Worm (Caenorhabditis elegans) whole organism, mixed stage, embryonic: Measurements from ENCODE around the gene F10B5.3.

Source experiments
- ces-1 ChIP-seq: fragments of 150-350 bp; optimal IDR thresholded peaks from 2 replicates; lab custom pipeline; 2014; ENCODE audit warnings: missing biosample characterization, missing genetic modification reagents, missing genetic modification characterization
- drap-1 ChIP-seq: fragments of 200-800 bp; sonication (Bioruptor generic); optimal IDR thresholded peaks from 3 replicates; lab custom pipeline; 2018; ENCODE audit warnings: mild to moderate bottlenecking, missing genetic modification characterization, missing compliant biosample characterization
- elt-1 ChIP-seq: sonication (generic microtip); optimal IDR thresholded peaks from 2 replicates; lab custom pipeline; 2017; ENCODE audit warnings: missing genetic modification characterization, mild to moderate bottlenecking, missing compliant biosample characterization, antibody characterized with exemption, moderate library complexity, borderline replicate concordance; ENCODE audit not compliant: insufficient read depth
- flh-1 ChIP-seq: fragments of 200-800 bp; sonication (Bioruptor generic); optimal IDR thresholded peaks from 2 replicates; lab custom pipeline; 2018; ENCODE audit warnings: mild to moderate bottlenecking, missing genetic modification characterization, moderate library complexity, missing compliant biosample characterization
- ham-2 ChIP-seq: fragments of 200-800 bp; sonication (Bioruptor generic); optimal IDR thresholded peaks from 2 replicates; lab custom pipeline; 2018; ENCODE audit warnings: mild to moderate bottlenecking, missing genetic modification characterization, missing compliant biosample characterization
- lin-13 ChIP-seq: fragments of 150-350 bp; optimal IDR thresholded peaks from 2 replicates; lab custom pipeline; 2014; ENCODE audit warnings: missing biosample characterization, missing genetic modification characterization
- lsy-2 ChIP-seq: fragments of 150-350 bp; optimal IDR thresholded peaks from 2 replicates; lab custom pipeline; 2014; ENCODE audit warnings: missing biosample characterization, missing genetic modification characterization
- nhr-12 ChIP-seq: fragments of 150-350 bp; optimal IDR thresholded peaks from 2 replicates; lab custom pipeline; 2014; ENCODE audit warnings: missing biosample characterization, missing genetic modification characterization
- nhr-2 ChIP-seq: fragments of 150-350 bp; optimal IDR thresholded peaks from 2 replicates; lab custom pipeline; 2014; ENCODE audit warnings: missing biosample characterization, missing genetic modification characterization
- nhr-237 ChIP-seq: fragments of 150-350 bp; optimal IDR thresholded peaks from 2 replicates; lab custom pipeline; 2014; ENCODE audit warnings: missing biosample characterization, missing genetic modification characterization
- nhr-28 ChIP-seq: fragments of 150-350 bp; optimal IDR thresholded peaks from 2 replicates; lab custom pipeline; 2014; ENCODE audit warnings: missing biosample characterization, missing genetic modification characterization
- nhr-76 ChIP-seq: sonication (generic microtip); optimal IDR thresholded peaks from 2 replicates; lab custom pipeline; 2017; ENCODE audit warnings: missing biosample characterization, missing genetic modification characterization
- pha-4 ChIP-seq: fragments of 150-350 bp; optimal IDR thresholded peaks from 2 replicates; lab custom pipeline; 2018; ENCODE audit warnings: missing biosample characterization, missing genetic modification reagents, missing genetic modification characterization
- unc-62 ChIP-seq: fragments of 150-350 bp; optimal IDR thresholded peaks from 2 replicates; lab custom pipeline; 2014; ENCODE audit warnings: missing biosample characterization, missing genetic modification reagents, missing genetic modification characterization

DNA sequence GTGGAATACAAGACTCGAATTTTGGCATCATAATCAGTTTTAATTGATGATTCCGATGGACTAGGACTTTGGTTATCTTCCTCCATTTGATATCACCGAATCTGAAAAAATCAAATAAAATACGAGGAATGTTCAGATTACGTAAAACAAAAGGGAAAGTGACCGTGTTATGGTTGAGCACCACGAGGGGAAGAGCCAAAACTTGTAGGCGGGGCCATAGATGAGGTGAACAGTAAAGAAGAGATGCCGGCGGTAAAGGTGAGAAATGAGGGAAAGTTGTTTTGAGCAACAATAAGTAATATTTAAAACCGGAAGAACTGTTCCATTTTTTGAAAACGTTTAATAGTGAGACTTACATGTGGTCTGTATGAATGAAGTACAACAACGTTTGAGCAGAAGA lies at the start of gene F10B5.3:
- no peak for TF ChIP-seq ham-2 (GFP tag; lab: Kevin White, UChicago)
- no peak for TF ChIP-seq drap-1
- TF ChIP-seq pha-4 (tag; lab: Kevin White, UChicago) = no peak
- TF ChIP-seq unc-62 (GFP tag; lab: Kevin White, UChicago) = no peak
- no peak for TF ChIP-seq nhr-12 (tag; lab: Kevin White, UChicago)
- no peak for TF ChIP-seq ces-1
- TF ChIP-seq elt-1 (tag; lab: Kevin White, UChicago) = no peak
- TF ChIP-seq nhr-237 (tag; lab: Kevin White, UChicago) = no peak
- TF ChIP-seq lsy-2 = no peak
- TF ChIP-seq nhr-2 (tag; lab: Kevin White, UChicago) = no peak
- no peak for TF ChIP-seq lin-13 (tag; lab: Kevin White, UChicago)
- TF ChIP-seq nhr-28 = no peak
- TF ChIP-seq flh-1 (GFP tag; lab: Kevin White, UChicago) = no peak
- no peak for TF ChIP-seq nhr-76
